Worm (Caenorhabditis elegans) whole organism, late embryonic: Measurements from ENCODE around the gene F49C12.11.
"Not testable (repeated sequence)": the region's sequence is repeated elsewhere in the genome, so short reads cannot be mapped to it uniquely, and the experiment has no call there.

Experiments used
- C08G9.2 ChIP-seq: sonication (generic microtip); optimal IDR thresholded peaks from 2 replicates; lab custom pipeline; 2016; ENCODE audit warnings: mild to moderate bottlenecking, missing genetic modification characterization, moderate library complexity, missing compliant biosample characterization
- C38D4.7 ChIP-seq: fragments of 200-800 bp; sonication (Bioruptor generic); optimal IDR thresholded peaks from 2 replicates; lab custom pipeline; 2018; ENCODE audit warnings: mild to moderate bottlenecking, missing genetic modification characterization, moderate library complexity, missing compliant biosample characterization
- K09A11.1 ChIP-seq: sonication (generic microtip); optimal IDR thresholded peaks from 2 replicates; lab custom pipeline; 2017; ENCODE audit warnings: antibody characterized with exemption, mild to moderate bottlenecking, missing genetic modification characterization, missing compliant biosample characterization; ENCODE audit not compliant: insufficient read depth
- ahr-1 ChIP-seq: sonication (generic microtip); optimal IDR thresholded peaks from 2 replicates; lab custom pipeline; 2016; ENCODE audit warnings: missing genetic modification characterization, missing compliant biosample characterization
- ama-1 ChIP-seq: fragments of 150-350 bp; optimal IDR thresholded peaks from 2 replicates; lab custom pipeline; 2014
- ceh-14 ChIP-seq: sonication (generic microtip); optimal IDR thresholded peaks from 2 replicates; lab custom pipeline; 2016; ENCODE audit warnings: missing genotype, missing genetic modification characterization, missing compliant biosample characterization
- ceh-19 ChIP-seq: fragments of 200-800 bp; sonication (Bioruptor generic); optimal IDR thresholded peaks from 2 replicates; lab custom pipeline; 2018; ENCODE audit warnings: mild to moderate bottlenecking, missing genetic modification characterization, missing compliant biosample characterization
- ceh-2 ChIP-seq: sonication (generic microtip); optimal IDR thresholded peaks from 2 replicates; lab custom pipeline; 2016; ENCODE audit warnings: missing genotype, missing genetic modification characterization, missing compliant biosample characterization
- ceh-24 ChIP-seq: sonication (generic microtip); optimal IDR thresholded peaks from 2 replicates; lab custom pipeline; 2016; ENCODE audit warnings: mild to moderate bottlenecking, missing genetic modification characterization, missing compliant biosample characterization
- ceh-31 ChIP-seq: sonication (generic microtip); optimal IDR thresholded peaks from 2 replicates; lab custom pipeline; 2016; ENCODE audit warnings: missing genetic modification characterization, missing compliant biosample characterization
- ceh-34 ChIP-seq: sonication (generic microtip); optimal IDR thresholded peaks from 2 replicates; lab custom pipeline; 2016; ENCODE audit warnings: mild to moderate bottlenecking, missing genetic modification characterization, missing compliant biosample characterization
- ceh-48 ChIP-seq: sonication (generic microtip); optimal IDR thresholded peaks from 2 replicates; lab custom pipeline; 2016; ENCODE audit warnings: missing genetic modification characterization, inconsistent platforms, missing compliant biosample characterization
- ceh-6 ChIP-seq: fragments of 200-800 bp; sonication (Bioruptor generic); optimal IDR thresholded peaks from 2 replicates; lab custom pipeline; 2018; ENCODE audit warnings: mild to moderate bottlenecking, missing genetic modification characterization, missing compliant biosample characterization
- ceh-9 ChIP-seq: sonication (generic microtip); optimal IDR thresholded peaks from 2 replicates; lab custom pipeline; 2016; ENCODE audit warnings: mild to moderate bottlenecking, missing genetic modification characterization, inconsistent platforms, missing compliant biosample characterization
- che-1 ChIP-seq: sonication (generic microtip); optimal IDR thresholded peaks from 2 replicates; lab custom pipeline; 2016; ENCODE audit warnings: mild to moderate bottlenecking, missing genetic modification characterization, missing compliant biosample characterization
- dmd-4 ChIP-seq: sonication (generic microtip); optimal IDR thresholded peaks from 2 replicates; lab custom pipeline; 2016; ENCODE audit warnings: borderline replicate concordance, missing genetic modification characterization, missing compliant biosample characterization
- dve-1 ChIP-seq: sonication (generic microtip); optimal IDR thresholded peaks from 2 replicates; lab custom pipeline; 2017; ENCODE audit warnings: antibody characterized with exemption, mild to moderate bottlenecking, missing genetic modification characterization, missing compliant biosample characterization
- elt-2 ChIP-seq: sonication (generic microtip); optimal IDR thresholded peaks from 2 replicates; lab custom pipeline; 2016; ENCODE audit warnings: missing genetic modification reagents, missing genetic modification characterization, missing compliant biosample characterization
- ets-4 ChIP-seq: sonication (generic microtip); optimal IDR thresholded peaks from 2 replicates; lab custom pipeline; 2016; ENCODE audit warnings: missing genetic modification characterization, missing compliant biosample characterization
- eyg-1 ChIP-seq: sonication (generic microtip); optimal IDR thresholded peaks from 2 replicates; lab custom pipeline; 2016; ENCODE audit warnings: missing genotype, missing genetic modification characterization, missing compliant biosample characterization
- fax-1 ChIP-seq: sonication (generic microtip); optimal IDR thresholded peaks from 2 replicates; lab custom pipeline; 2016; ENCODE audit warnings: missing genotype, missing genetic modification characterization, missing compliant biosample characterization
- fkh-10 ChIP-seq: fragments of 150-350 bp; optimal IDR thresholded peaks from 2 replicates; lab custom pipeline; 2014; ENCODE audit warnings: missing biosample characterization, missing genetic modification reagents, missing genetic modification characterization
- hlh-13 ChIP-seq: fragments of 200-800 bp; sonication (Bioruptor generic); optimal IDR thresholded peaks from 2 replicates; lab custom pipeline; 2018; ENCODE audit warnings: mild to moderate bottlenecking, missing genetic modification characterization, missing compliant biosample characterization
- hlh-15 ChIP-seq: sonication (generic microtip); optimal IDR thresholded peaks from 2 replicates; lab custom pipeline; 2016; ENCODE audit warnings: missing genetic modification characterization, missing compliant biosample characterization
- hlh-30 ChIP-seq: sonication (generic microtip); optimal IDR thresholded peaks from 2 replicates; lab custom pipeline; 2017; ENCODE audit warnings: antibody characterized with exemption, missing genetic modification characterization, missing compliant biosample characterization; ENCODE audit not compliant: insufficient read depth
- hlh-8 ChIP-seq: sonication (generic microtip); optimal IDR thresholded peaks from 2 replicates; lab custom pipeline; 2016; ENCODE audit warnings: missing genotype, missing genetic modification characterization, missing compliant biosample characterization
- lim-6 ChIP-seq: sonication (generic microtip); optimal IDR thresholded peaks from 2 replicates; lab custom pipeline; 2016; ENCODE audit warnings: missing genetic modification characterization, missing compliant biosample characterization
- madf-2 ChIP-seq: sonication (generic microtip); optimal IDR thresholded peaks from 2 replicates; lab custom pipeline; 2017; ENCODE audit warnings: missing genetic modification characterization, missing compliant biosample characterization
- mec-3 ChIP-seq: sonication (generic microtip); optimal IDR thresholded peaks from 2 replicates; lab custom pipeline; 2016; ENCODE audit warnings: borderline replicate concordance, missing genetic modification characterization, missing compliant biosample characterization
- nfya-1 ChIP-seq: sonication (generic microtip); optimal IDR thresholded peaks from 2 replicates; lab custom pipeline; 2017; ENCODE audit warnings: missing genetic modification characterization, mild to moderate bottlenecking, missing compliant biosample characterization, antibody characterized with exemption, moderate library complexity
- nhr-11 ChIP-seq: fragments of 150-350 bp; optimal IDR thresholded peaks from 2 replicates; lab custom pipeline; 2014; ENCODE audit warnings: missing biosample characterization, missing genetic modification characterization
- nhr-232 ChIP-seq: sonication (generic microtip); optimal IDR thresholded peaks from 2 replicates; lab custom pipeline; 2016; ENCODE audit warnings: missing genetic modification characterization, missing compliant biosample characterization
- npax-4 ChIP-seq: sonication (generic microtip); optimal IDR thresholded peaks from 2 replicates; lab custom pipeline; 2016; ENCODE audit warnings: missing genetic modification characterization, missing compliant biosample characterization
- pat-9 ChIP-seq: fragments of 200-800 bp; sonication (Bioruptor generic); optimal IDR thresholded peaks from 2 replicates; lab custom pipeline; 2018; ENCODE audit warnings: mild to moderate bottlenecking, missing genetic modification characterization, moderate library complexity, missing compliant biosample characterization
- pax-1 ChIP-seq: fragments of 150-350 bp; optimal IDR thresholded peaks from 2 replicates; lab custom pipeline; 2014; ENCODE audit warnings: missing biosample characterization, missing genetic modification characterization
- pha-2 ChIP-seq: sonication (generic microtip); optimal IDR thresholded peaks from 2 replicates; lab custom pipeline; 2017; ENCODE audit warnings: mild to moderate bottlenecking, missing genetic modification characterization, missing compliant biosample characterization
- pha-4 ChIP-seq: fragments of 150-350 bp; optimal IDR thresholded peaks from 2 replicates; lab custom pipeline; 2018; ENCODE audit warnings: missing biosample characterization, missing genetic modification reagents, missing genetic modification characterization
- pqm-1 ChIP-seq: sonication (generic microtip); optimal IDR thresholded peaks from 2 replicates; lab custom pipeline; 2016; ENCODE audit warnings: missing genetic modification characterization, missing compliant biosample characterization
- pros-1 ChIP-seq: fragments of 150-350 bp; optimal IDR thresholded peaks from 2 replicates; lab custom pipeline; 2014; ENCODE audit warnings: missing biosample characterization, missing genetic modification reagents, missing genetic modification characterization
- sdc-2 ChIP-seq: sonication (generic microtip); optimal IDR thresholded peaks from 2 replicates; lab custom pipeline; 2016; ENCODE audit warnings: missing genotype, missing genetic modification characterization, missing compliant biosample characterization
- sox-2 ChIP-seq: fragments of 200-800 bp; sonication (Bioruptor generic); IDR thresholded peaks from 2 replicates; pipeline ENCODE4 v1.3.6; 2022; ENCODE audit warnings: missing genetic modification reagents, missing genetic modification characterization, missing compliant biosample characterization
- sox-4 ChIP-seq: sonication (generic microtip); optimal IDR thresholded peaks from 2 replicates; lab custom pipeline; 2017; ENCODE audit warnings: mild to moderate bottlenecking, missing genetic modification characterization, inconsistent platforms, missing compliant biosample characterization
- syd-9 ChIP-seq: sonication (generic microtip); optimal IDR thresholded peaks from 2 replicates; lab custom pipeline; 2016; ENCODE audit warnings: mild to moderate bottlenecking, missing genetic modification characterization, moderate library complexity, missing compliant biosample characterization
- tbx-2 ChIP-seq: sonication (generic microtip); optimal IDR thresholded peaks from 2 replicates; lab custom pipeline; 2016; ENCODE audit warnings: missing genetic modification characterization, missing compliant biosample characterization
- tbx-7 ChIP-seq: sonication (generic microtip); optimal IDR thresholded peaks from 2 replicates; lab custom pipeline; 2016; ENCODE audit warnings: missing genotype, missing genetic modification characterization, missing compliant biosample characterization
- ttx-3 ChIP-seq: sonication (generic microtip); optimal IDR thresholded peaks from 2 replicates; lab custom pipeline; 2016; ENCODE audit warnings: missing genetic modification reagents, missing genetic modification characterization, missing compliant biosample characterization
- unc-3 ChIP-seq, 2 experiments: fragments of 200-800 bp in 1 of 2; sonication (Bioruptor generic) in 1 of 2; sonication (generic microtip) in 1 of 2; conservative IDR thresholded peaks in 1 of 2; optimal IDR thresholded peaks in 1 of 2; 2 replicates each; pipeline versions ENCODE4 v1.3.6 to Lab custom; 2016 to 2022; ENCODE audit warnings: missing compliant biosample characterization in 2 of 2, missing genetic modification characterization in 2 of 2, missing genetic modification reagents in 1 of 2
- unc-86 ChIP-seq: sonication (generic microtip); optimal IDR thresholded peaks from 2 replicates; lab custom pipeline; 2016; ENCODE audit warnings: missing genetic modification characterization, missing compliant biosample characterization
- zip-5 ChIP-seq: sonication (generic microtip); optimal IDR thresholded peaks from 2 replicates; lab custom pipeline; 2016; ENCODE audit warnings: missing genetic modification characterization, missing compliant biosample characterization

The F49C12.11 gene

ce11 chrIV:9312827-9313226, 6.4 kb upstream of the F49C12.11 start, which contains the start of gene F49C12.7:
Gene F49C12.7, minus strand, starts transcription at chrIV:9312927.
- TF ChIP-seq elt-2; sdc-2 (tag; lab: Kevin White, UChicago); dmd-4: not testable (repeated sequence)

ce11 chrIV:9316068-9316681, 3.0 kb upstream of the F49C12.11 start, which contains the start of the genes F49C12.9 and rpn-7:
Gene F49C12.9, minus strand, starts transcription at chrIV:9316215.
Gene rpn-7, plus strand, starts transcription at chrIV:9316631.
- TF ChIP-seq che-1 (tag; lab: Kevin White, UChicago) (peak; percentile 43), pax-1 (no peak), hlh-30 (tag; lab: Kevin White, UChicago) (no peak), tbx-7 (no peak), ahr-1 (tag; lab: Kevin White, UChicago) (peak; percentile 0), C08G9.2 (peak; percentile 23), unc-3 (GFP tag; conservative IDR thresholded peaks at IDR 0.05; lab: Robert Waterston, UW) (no peak), unc-3 (tag; optimal IDR thresholded peaks at IDR 0.05; lab: Kevin White, UChicago) (peak; percentile 62), ets-4 (tag; lab: Kevin White, UChicago) (no peak), mec-3 (no peak), fkh-10 (no peak), madf-2 (tag; lab: Kevin White, UChicago) (no peak), K09A11.1 (peak; percentile 81), ceh-14 (tag; lab: Kevin White, UChicago) (peak; percentile 73), pros-1 (no peak), ama-1 (lab: Kevin White, UChicago) (no peak), ceh-24 (tag; lab: Kevin White, UChicago) (no peak), syd-9 (tag; lab: Kevin White, UChicago) (peak; percentile 24), hlh-8 (tag; lab: Kevin White, UChicago) (no peak), tbx-2 (tag; lab: Kevin White, UChicago) (peak; percentile 79), ceh-9 (tag; lab: Kevin White, UChicago) (no peak), dve-1 (no peak), pha-4 (tag; lab: Kevin White, UChicago) (no peak), pqm-1 (tag; lab: Kevin White, UChicago) (no peak), nfya-1 (tag; lab: Kevin White, UChicago) (peak; percentile 64), pha-2 (tag; lab: Kevin White, UChicago) (peak; percentile 42), elt-2 (peak; percentile 82), eyg-1 (tag; lab: Kevin White, UChicago) (peak; percentile 28), fax-1 (tag; lab: Kevin White, UChicago) (peak; percentile 43), sox-2 (peak; percentile 72), sdc-2 (tag; lab: Kevin White, UChicago) (no peak), sox-4 (tag; lab: Kevin White, UChicago) (no peak), npax-4 (peak; percentile 5), ceh-48 (tag; lab: Kevin White, UChicago) (peak; percentile 59), nhr-232 (peak; percentile 72), nhr-11 (tag; lab: Kevin White, UChicago) (no peak), ceh-6 (GFP tag; lab: Kevin White, UChicago) (peak; percentile 64), pat-9 (tag; lab: Kevin White, UChicago) (peak; percentile 64), ttx-3 (peak; percentile 73), ceh-19 (GFP tag; lab: Kevin White, UChicago) (peak; percentile 60), ceh-2 (tag; lab: Kevin White, UChicago) (peak; percentile 62), ceh-31 (tag; lab: Kevin White, UChicago) (peak; percentile 64), unc-86 (tag; lab: Kevin White, UChicago) (peak; percentile 55), lim-6 (tag; lab: Kevin White, UChicago) (peak; percentile 19), ceh-34 (tag; lab: Kevin White, UChicago) (peak; percentile 68), hlh-15 (tag; lab: Kevin White, UChicago) (peak; percentile 59), zip-5 (peak; percentile 44), dmd-4 (no peak), C38D4.7 (GFP tag; lab: Kevin White, UChicago) (peak; percentile 61), hlh-13 (no peak)
